Fruit fly (Drosophila melanogaster) whole organism, embryonic: ENCODE data around the gene Ldaf1.

ENCODE experiments used
- CG11456 ChIP-seq: fragments of 200-800 bp; sonication (Bioruptor generic); IDR thresholded peaks from 3 replicates; pipeline ENCODE4 v1.3.6; 2022; ENCODE audit warnings: missing biosample characterization, missing genetic modification characterization
- CG12071 ChIP-seq: fragments of 200-800 bp; sonication (Bioruptor generic); optimal IDR thresholded peaks from 3 replicates; lab custom pipeline; 2018; ENCODE audit warnings: missing biosample characterization, mild to moderate bottlenecking, missing genetic modification characterization
- CG12104 ChIP-seq: fragments of 200-800 bp; sonication (Bioruptor generic); optimal IDR thresholded peaks from 3 replicates; lab custom pipeline; 2016; ENCODE audit warnings: missing biosample characterization, missing genetic modification characterization
- CG12299 ChIP-seq: fragments of 200-800 bp; sonication (Bioruptor generic); optimal IDR thresholded peaks from 2 replicates; lab custom pipeline; 2018; ENCODE audit warnings: missing biosample characterization, mild to moderate bottlenecking, missing genetic modification characterization
- CG13424 ChIP-seq: fragments of 200-800 bp; sonication (Bioruptor generic); optimal IDR thresholded peaks from 2 replicates; lab custom pipeline; 2019; ENCODE audit warnings: missing biosample characterization, mild to moderate bottlenecking, missing genetic modification characterization, moderate library complexity
- CG14710 ChIP-seq: fragments of 200-800 bp; sonication (Bioruptor generic); optimal IDR thresholded peaks from 3 replicates; lab custom pipeline; 2019; ENCODE audit warnings: missing biosample characterization, mild to moderate bottlenecking, missing genetic modification characterization, moderate library complexity
- CG16779 ChIP-seq: fragments of 200-800 bp; sonication (Bioruptor generic); IDR thresholded peaks from 2 replicates; pipeline ENCODE4 v1.3.6; 2022; ENCODE audit warnings: missing biosample characterization, missing genetic modification characterization
- CG17912 ChIP-seq: fragments of 200-800 bp; sonication (Bioruptor generic); optimal IDR thresholded peaks from 2 replicates; lab custom pipeline; 2018; ENCODE audit warnings: missing biosample characterization, mild to moderate bottlenecking, missing genetic modification characterization
- CG18476 ChIP-seq: fragments of 200-800 bp; sonication (Bioruptor generic); optimal IDR thresholded peaks from 2 replicates; lab custom pipeline; 2016; ENCODE audit warnings: missing biosample characterization, mild to moderate bottlenecking, missing genetic modification characterization
- CG30431 ChIP-seq: fragments of 200-800 bp; sonication (Bioruptor generic); optimal IDR thresholded peaks from 2 replicates; lab custom pipeline; 2017; ENCODE audit warnings: missing biosample characterization, missing genetic modification characterization
- CG31365 ChIP-seq: fragments of 200-800 bp; sonication (Bioruptor generic); optimal IDR thresholded peaks from 2 replicates; lab custom pipeline; 2018; ENCODE audit warnings: missing biosample characterization, mild to moderate bottlenecking, missing genetic modification characterization
- CG34376 ChIP-seq: fragments of 200-800 bp; sonication (Bioruptor generic); optimal IDR thresholded peaks from 2 replicates; lab custom pipeline; 2018; ENCODE audit warnings: missing biosample characterization, mild to moderate bottlenecking, missing genetic modification characterization
- CG34422 ChIP-seq: fragments of 200-800 bp; sonication (Bioruptor generic); IDR thresholded peaks from 3 replicates; pipeline ENCODE4 v1.3.6; 2022; ENCODE audit warnings: missing biosample characterization, missing genetic modification characterization
- CG4282 ChIP-seq: fragments of 200-800 bp; sonication (Bioruptor generic); optimal IDR thresholded peaks from 2 replicates; lab custom pipeline; 2016; ENCODE audit warnings: missing biosample characterization, missing genetic modification characterization
- CG4854 ChIP-seq: fragments of 200-800 bp; sonication (Bioruptor generic); optimal IDR thresholded peaks from 2 replicates; lab custom pipeline; 2016; ENCODE audit warnings: missing biosample characterization, missing genetic modification characterization, inconsistent platforms
- CG5245 ChIP-seq: fragments of 200-800 bp; sonication (Bioruptor generic); optimal IDR thresholded peaks from 3 replicates; lab custom pipeline; 2016; ENCODE audit warnings: missing biosample characterization, missing genetic modification characterization
- CG5953 ChIP-seq: fragments of 200-800 bp; sonication (Bioruptor generic); IDR thresholded peaks from 2 replicates; pipeline ENCODE4 v1.3.6; 2022; ENCODE audit warnings: missing biosample characterization, missing genetic modification characterization
- CG6689 ChIP-seq: fragments of 200-800 bp; sonication (Bioruptor generic); IDR thresholded peaks from 2 replicates; pipeline ENCODE4 v1.3.6; 2022; ENCODE audit warnings: missing biosample characterization, missing genetic modification characterization
- CG6791 ChIP-seq: fragments of 200-800 bp; sonication (Bioruptor generic); IDR thresholded peaks from 3 replicates; pipeline ENCODE4 v1.3.6; 2022; ENCODE audit warnings: missing biosample characterization, missing genetic modification characterization; ENCODE audit not compliant: partially characterized antibody
- CG9727 ChIP-seq: fragments of 200-800 bp; sonication (Bioruptor generic); optimal IDR thresholded peaks from 3 replicates; lab custom pipeline; 2017; ENCODE audit warnings: missing biosample characterization, mild to moderate bottlenecking, missing genetic modification characterization
- Dad ChIP-seq: fragments of 200-800 bp; sonication (Bioruptor generic); optimal IDR thresholded peaks from 3 replicates; lab custom pipeline; 2016; ENCODE audit warnings: missing biosample characterization, missing genetic modification characterization
- Dek ChIP-seq: fragments of 200-800 bp; sonication (Bioruptor generic); optimal IDR thresholded peaks from 3 replicates; lab custom pipeline; 2019; ENCODE audit warnings: missing biosample characterization, mild to moderate bottlenecking, missing genetic modification characterization, moderate library complexity
- ERR ChIP-seq: fragments of 200-800 bp; sonication (Bioruptor generic); optimal IDR thresholded peaks from 2 replicates; lab custom pipeline; 2016; ENCODE audit warnings: missing biosample characterization, missing genetic modification characterization
- Elba2 ChIP-seq: fragments of 200-800 bp; sonication (Bioruptor generic); optimal IDR thresholded peaks from 3 replicates; lab custom pipeline; 2016; ENCODE audit warnings: missing biosample characterization, missing genetic modification characterization
- Gsc ChIP-seq: fragments of 200-800 bp; sonication (Bioruptor generic); IDR thresholded peaks from 2 replicates; pipeline ENCODE4 v1.3.6; 2022; ENCODE audit warnings: missing biosample characterization, missing genetic modification characterization
- Gug ChIP-seq: fragments of 200-800 bp; sonication (Bioruptor generic); IDR thresholded peaks from 4 replicates; pipeline ENCODE4 v1.3.6; 2022; ENCODE audit warnings: missing biosample characterization, missing genetic modification characterization
- Hr3 ChIP-seq: fragments of 200-800 bp; sonication (Bioruptor generic); optimal IDR thresholded peaks from 3 replicates; lab custom pipeline; 2016; ENCODE audit warnings: missing biosample characterization, missing genetic modification characterization
- NFAT ChIP-seq: fragments of 200-800 bp; sonication (Bioruptor generic); IDR thresholded peaks from 2 replicates; pipeline ENCODE4 v1.3.6; 2022; ENCODE audit warnings: missing biosample characterization, missing genetic modification characterization
- Optix ChIP-seq: fragments of 200-800 bp; sonication (Bioruptor generic); IDR thresholded peaks from 3 replicates; pipeline ENCODE4 v1.3.6; 2022; ENCODE audit warnings: missing biosample characterization, missing genetic modification characterization
- Ravus ChIP-seq: fragments of 200-800 bp; sonication (Bioruptor generic); IDR thresholded peaks from 2 replicates; pipeline ENCODE4 v1.3.6; 2022; ENCODE audit warnings: missing biosample characterization, missing genetic modification characterization
- Sox102F ChIP-seq: fragments of 200-800 bp; sonication (Bioruptor generic); optimal IDR thresholded peaks from 2 replicates; lab custom pipeline; 2018; ENCODE audit warnings: missing biosample characterization, mild to moderate bottlenecking, missing genetic modification characterization, moderate library complexity
- bab2 ChIP-seq: fragments of 200-800 bp; sonication (Bioruptor generic); optimal IDR thresholded peaks from 2 replicates; lab custom pipeline; 2016; ENCODE audit warnings: missing biosample characterization, missing genetic modification characterization
- chm ChIP-seq: fragments of 200-800 bp; sonication (Bioruptor generic); IDR thresholded peaks from 2 replicates; pipeline ENCODE4 v1.3.6; 2022; ENCODE audit warnings: missing biosample characterization, missing genetic modification characterization
- chn ChIP-seq: fragments of 200-800 bp; sonication (Bioruptor generic); optimal IDR thresholded peaks from 2 replicates; lab custom pipeline; 2016; ENCODE audit warnings: missing biosample characterization, missing genetic modification characterization
- dimm ChIP-seq: fragments of 200-800 bp; sonication (Bioruptor generic); IDR thresholded peaks from 2 replicates; pipeline ENCODE4 v1.3.6; 2022; ENCODE audit warnings: missing biosample characterization, missing genetic modification characterization
- dm ChIP-seq: fragments of 200-800 bp; sonication (Bioruptor generic); optimal IDR thresholded peaks from 3 replicates; lab custom pipeline; 2016; ENCODE audit warnings: missing biosample characterization, missing genetic modification characterization
- ems ChIP-seq: fragments of 200-800 bp; sonication (Bioruptor generic); optimal IDR thresholded peaks from 3 replicates; lab custom pipeline; 2016; ENCODE audit warnings: missing biosample characterization, missing genetic modification characterization
- esg ChIP-seq: fragments of 200-800 bp; sonication (Bioruptor generic); conservative IDR thresholded peaks from 2 replicates; pipeline ENCODE4 v1.3.6; 2022; ENCODE audit warnings: missing biosample characterization, missing genetic modification characterization
- ham ChIP-seq: fragments of 200-800 bp; sonication (Bioruptor generic); IDR thresholded peaks from 2 replicates; pipeline ENCODE4 v1.3.6; 2022; ENCODE audit warnings: missing biosample characterization, missing genetic modification characterization
- hth ChIP-seq: fragments of >200 bp; optimal IDR thresholded peaks from 2 replicates; lab custom pipeline; 2017; ENCODE audit warnings: inconsistent platforms
- insv ChIP-seq, 2 experiments: fragments of 200-800 bp; sonication (Bioruptor generic); optimal IDR thresholded peaks; 3 replicates each; lab custom pipeline; 2016 to 2018; ENCODE audit warnings: missing biosample characterization in 2 of 2, missing genetic modification characterization in 2 of 2
- maf-S ChIP-seq: fragments of 200-800 bp; sonication (Bioruptor generic); optimal IDR thresholded peaks from 2 replicates; lab custom pipeline; 2016; ENCODE audit warnings: missing biosample characterization, missing genetic modification characterization
- pan ChIP-seq, 4 experiments: fragments of >200 bp in 3 of 4; fragments of 200-800 bp in 1 of 4; sonication (Bioruptor generic) in 1 of 4; optimal IDR thresholded peaks in 3 of 4; IDR thresholded peaks in 1 of 4; 2 replicates each; pipeline versions ENCODE4 v1.3.6 to Lab custom; 2017 to 2022; ENCODE audit warnings: missing biosample characterization in 2 of 4, missing genetic modification characterization in 2 of 4, mixed read lengths in 1 of 4
- pnt ChIP-seq: fragments of 200-800 bp; sonication (Bioruptor generic); optimal IDR thresholded peaks from 3 replicates; lab custom pipeline; 2016; ENCODE audit warnings: missing biosample characterization, missing genetic modification characterization
- pros ChIP-seq: fragments of 200-800 bp; sonication (Bioruptor generic); optimal IDR thresholded peaks from 3 replicates; lab custom pipeline; 2019; ENCODE audit warnings: missing biosample characterization, mild to moderate bottlenecking, missing genetic modification characterization, moderate library complexity
- repo ChIP-seq: fragments of 200-800 bp; sonication (Bioruptor generic); optimal IDR thresholded peaks from 2 replicates; lab custom pipeline; 2016; ENCODE audit warnings: missing biosample characterization, missing genetic modification characterization
- trem ChIP-seq: fragments of 200-800 bp; optimal IDR thresholded peaks from 3 replicates; lab custom pipeline; 2019; ENCODE audit warnings: missing biosample characterization, mild to moderate bottlenecking, missing genetic modification characterization, moderate library complexity
- vnd ChIP-seq: fragments of 200-800 bp; sonication (Bioruptor generic); IDR thresholded peaks from 3 replicates; pipeline ENCODE4 v1.3.6; 2022; ENCODE audit warnings: missing biosample characterization, missing genetic modification characterization; ENCODE audit not compliant: partially characterized antibody
- wek ChIP-seq: fragments of 200-800 bp; sonication (Bioruptor generic); optimal IDR thresholded peaks from 3 replicates; lab custom pipeline; 2018; ENCODE audit warnings: missing biosample characterization, mild to moderate bottlenecking, missing genetic modification characterization, moderate library complexity
- z ChIP-seq: fragments of 200-800 bp; sonication (Bioruptor generic); IDR thresholded peaks from 3 replicates; pipeline ENCODE4 v1.3.6; 2022; ENCODE audit warnings: missing biosample characterization, missing genetic modification characterization
- zfh2 ChIP-seq: fragments of 200-800 bp; sonication (Bioruptor generic); optimal IDR thresholded peaks from 2 replicates; lab custom pipeline; 2016; ENCODE audit warnings: missing biosample characterization, missing genetic modification characterization

Gene Ldaf1

dm6 chrX:1948508-1949065 lies 46.9 kb upstream of the Ldaf1 start (continued):
- TF ChIP-seq CG30431 (no peak), CG6689 (GFP tag; lab: Robert Waterston, UW) (peak; percentile 55), CG12071 (GFP tag; lab: Kevin White, UChicago) (peak; percentile 60), Gug (peak; percentile 38; the same call in 1 of the 4 replicates), wek (GFP tag; lab: Kevin White, UChicago) (no peak), CG9727 (GFP tag; lab: Kevin White, UChicago) (peak; percentile 52), Sox102F (GFP tag; lab: Kevin White, UChicago) (peak; percentile 27), pan (optimal IDR thresholded peaks at IDR 0.05; lab: Kevin White, UChicago) (no peak), pan (GFP tag; optimal IDR thresholded peaks at IDR 0.05 in 1 of 2, IDR thresholded peaks at IDR 0.05 in 1 of 2) (peak in 1 of 2 experiments; percentile 27), CG34422 (no peak), CG34376 (GFP tag; lab: Kevin White, UChicago) (no peak), zfh2 (GFP tag; lab: Kevin White, UChicago) (peak; percentile 86), chm (no peak), z (GFP tag; lab: Robert Waterston, UW) (no peak), CG16779 (GFP tag; lab: Robert Waterston, UW) (peak; percentile 50; the same call in 1 of the 2 replicates), insv (GFP tag; optimal IDR thresholded peaks at IDR 0.05; lab: Kevin White, UChicago) (no peak), Ravus (no peak), vnd (GFP tag; lab: Robert Waterston, UW) (no peak), CG14710 (tag; lab: Kevin White, UChicago) (no peak), CG17912 (GFP tag; lab: Kevin White, UChicago) (no peak), Dek (tag; lab: Kevin White, UChicago) (peak; percentile 54), CG4854 (no peak), ham (GFP tag; lab: Robert Waterston, UW) (0 out of 2 replicates have a peak, but pooled peaks have one; percentile 22), repo (no peak), ems (no peak), Gsc (no peak), dm (GFP tag; lab: Kevin White, UChicago) (no peak), pros (GFP tag; lab: Kevin White, UChicago) (no peak), CG5953 (GFP tag; lab: Robert Waterston, UW) (no peak), CG13424 (peak; percentile 17), chn (GFP tag; lab: Kevin White, UChicago) (no peak), CG4282 (GFP tag; lab: Kevin White, UChicago) (no peak), maf-S (GFP tag; lab: Kevin White, UChicago) (peak; percentile 33), bab2 (GFP tag; lab: Kevin White, UChicago) (peak; percentile 12), Dad (GFP tag; lab: Kevin White, UChicago) (no peak), CG31365 (tag; lab: Kevin White, UChicago) (no peak), CG11456 (GFP tag; lab: Robert Waterston, UW) (peak; percentile 68; the same call in 1 of the 3 replicates), Elba2 (GFP tag; lab: Kevin White, UChicago) (no peak), Optix (GFP tag; lab: Robert Waterston, UW) (no peak), CG18476 (GFP tag; lab: Kevin White, UChicago) (no peak), CG6791 (GFP tag; lab: Robert Waterston, UW) (no peak), esg (GFP tag; lab: Robert Waterston, UW) (peak; percentile 33), Hr3 (GFP tag; lab: Kevin White, UChicago) (no peak), trem (no peak), pnt (GFP tag; lab: Kevin White, UChicago) (no peak), NFAT (peak; percentile 57; the same call in 1 of the 2 replicates), CG12104 (GFP tag; lab: Kevin White, UChicago) (no peak), dimm (GFP tag; lab: Robert Waterston, UW) (no peak), ERR (GFP tag; lab: Kevin White, UChicago) (peak; percentile 86), CG12299 (tag; lab: Kevin White, UChicago) (no peak), hth (no peak), CG5245 (GFP tag; lab: Kevin White, UChicago) (no peak)
